Worm (Caenorhabditis elegans): ENCODE data around the gene mnk-1.

DNA sequence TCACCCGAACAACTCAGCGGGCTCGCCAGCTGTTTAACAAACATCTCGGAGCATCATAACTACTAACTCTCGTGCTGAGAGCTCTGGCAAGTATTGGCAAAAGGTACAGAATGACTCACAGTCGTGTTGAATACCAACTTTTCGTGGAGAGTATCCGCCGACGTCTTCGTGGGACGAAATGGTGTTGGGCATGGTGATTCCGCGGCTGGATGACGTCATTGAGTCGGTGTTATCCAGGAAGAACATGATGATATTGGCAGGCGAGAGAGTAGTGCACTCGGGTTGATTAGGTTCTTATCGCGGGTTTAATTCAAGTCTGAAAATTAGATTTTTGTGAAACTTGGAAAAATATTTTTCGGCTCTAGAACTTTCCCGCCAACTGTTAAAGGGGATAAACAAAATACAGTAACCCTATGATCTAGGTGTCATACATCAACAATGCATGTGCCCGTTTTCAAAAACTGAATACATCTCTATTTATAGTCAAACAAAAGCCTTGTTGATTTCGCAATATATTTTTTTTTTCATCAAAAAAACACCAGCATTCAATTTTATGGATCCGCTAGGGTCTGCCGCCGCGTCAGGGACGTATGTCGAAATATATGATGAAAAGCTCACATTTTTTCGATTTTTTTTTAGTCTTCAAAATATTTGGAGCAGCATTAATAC lies 1.3 kb downstream of the mnk-1 start:
- TF ChIP-seq ref-1 (GFP tag; conservative IDR thresholded peaks at IDR 0.05) (no peak), med-1 (GFP tag; optimal IDR thresholded peaks at IDR 0.05; ENCODE audit: insufficient read depth) (no peak), klf-2 (GFP tag; conservative IDR thresholded peaks at IDR 0.05) (no peak), ztf-23 (GFP tag; IDR thresholded peaks at IDR 0.05) (no peak)

Measured in whole organism, midembryonic.